Worm (Caenorhabditis elegans) whole organism, early embryonic: Measurements from ENCODE around the gene mbl-1.

Experiments
- F13C5.2 ChIP-seq: sonication (generic microtip); optimal IDR thresholded peaks from 2 replicates; lab custom pipeline; 2017; ENCODE audit warnings: mild to moderate bottlenecking, missing genetic modification characterization, inconsistent platforms, missing compliant biosample characterization
- ama-1 ChIP-seq: fragments of 150-350 bp; optimal IDR thresholded peaks from 2 replicates; lab custom pipeline; 2014
- hmbx-1 ChIP-seq: sonication (generic microtip); optimal IDR thresholded peaks from 2 replicates; lab custom pipeline; 2016; ENCODE audit warnings: mild to moderate bottlenecking, missing genetic modification characterization, missing compliant biosample characterization
- hmg-4 ChIP-seq: fragments of 200-800 bp; sonication (Bioruptor generic); optimal IDR thresholded peaks from 2 replicates; lab custom pipeline; 2018; ENCODE audit warnings: mild to moderate bottlenecking, missing genetic modification characterization, missing compliant biosample characterization
- hnd-1 ChIP-seq: sonication (generic microtip); optimal IDR thresholded peaks from 2 replicates; lab custom pipeline; 2016; ENCODE audit warnings: missing genetic modification characterization, missing compliant biosample characterization
- pes-1 ChIP-seq: fragments of 200-800 bp; sonication (Bioruptor generic); IDR thresholded peaks from 2 replicates; pipeline ENCODE4 v1.3.6; 2022; ENCODE audit warnings: missing genetic modification reagents, missing genetic modification characterization, missing compliant biosample characterization
- sea-1 ChIP-seq: fragments of 200-800 bp; sonication (Bioruptor generic); conservative IDR thresholded peaks from 2 replicates; pipeline ENCODE4 v1.3.6; 2022; ENCODE audit warnings: missing genetic modification characterization, missing compliant biosample characterization
- tbx-11 ChIP-seq: fragments of 200-800 bp; sonication (Bioruptor generic); IDR thresholded peaks from 2 replicates; pipeline ENCODE4 v1.3.6; 2022; ENCODE audit warnings: missing genetic modification characterization, missing compliant biosample characterization
- tbx-37 ChIP-seq: fragments of 200-800 bp; sonication (Bioruptor generic); conservative IDR thresholded peaks from 2 replicates; pipeline ENCODE4 v1.3.6; 2022; ENCODE audit warnings: missing genetic modification reagents, missing genetic modification characterization, missing compliant biosample characterization
- tra-4 ChIP-seq: sonication (generic microtip); optimal IDR thresholded peaks from 2 replicates; lab custom pipeline; 2017; ENCODE audit warnings: missing genetic modification characterization, missing compliant biosample characterization

ce11 chrX:17055481-17055835, 77.0 kb downstream of the mbl-1 start, which contains the start of gene gcy-11:
- TF ChIP-seq tbx-11 (GFP tag; lab: Robert Waterston, UW), result no peak
- TF ChIP-seq ama-1 (lab: Kevin White, UChicago), result no peak
- no peak for TF ChIP-seq hmg-4 (GFP tag; lab: Kevin White, UChicago)
- TF ChIP-seq sea-1, result no peak
- no peak for TF ChIP-seq F13C5.2
- no peak for TF ChIP-seq hnd-1 (tag; lab: Kevin White, UChicago)
- no peak for TF ChIP-seq tra-4 (tag; lab: Kevin White, UChicago)
- no peak for TF ChIP-seq pes-1 (GFP tag; lab: Robert Waterston, UW)
- no peak for TF ChIP-seq tbx-37 (GFP tag; lab: Robert Waterston, UW)
- TF ChIP-seq hmbx-1 (tag; lab: Kevin White, UChicago), result no peak
